Worm (Caenorhabditis elegans) whole organism, young adult: ENCODE data around the gene C48B4.3.

ENCODE experiments used
- F49E8.2 ChIP-seq: sonication (generic microtip); optimal IDR thresholded peaks from 3 replicates; lab custom pipeline; 2017; ENCODE audit warnings: missing genetic modification characterization, mild to moderate bottlenecking, missing compliant biosample characterization, antibody characterized with exemption, moderate library complexity; ENCODE audit not compliant: insufficient read depth
- F57A8.1 ChIP-seq: fragments of 200-800 bp; sonication (Bioruptor generic); optimal IDR thresholded peaks from 2 replicates; lab custom pipeline; 2018; ENCODE audit warnings: mild to moderate bottlenecking, missing genetic modification characterization, moderate library complexity, missing compliant biosample characterization
- Y53F4B.3 ChIP-seq: fragments of 200-800 bp; sonication (Bioruptor generic); IDR thresholded peaks from 2 replicates; pipeline ENCODE4 v1.3.6; 2022; ENCODE audit warnings: missing genetic modification reagents, missing genetic modification characterization, missing compliant biosample characterization
- Y53G8AR.9 ChIP-seq: fragments of 200-800 bp; sonication (Bioruptor generic); conservative IDR thresholded peaks from 2 replicates; pipeline ENCODE4 v1.3.6; 2022; ENCODE audit warnings: missing genetic modification reagents, missing genetic modification characterization, missing compliant biosample characterization
- ama-1 ChIP-seq, 3 experiments: fragments of 150-350 bp in 1 of 3; sonication (generic microtip) in 2 of 3; optimal IDR thresholded peaks; 2 replicates each; lab custom pipeline; 2014 to 2018; ENCODE audit warnings: missing biosample characterization in 2 of 3, missing genetic modification characterization in 2 of 3, missing genetic modification reagents in 2 of 3
- attf-6 ChIP-seq: fragments of 200-800 bp; sonication (Bioruptor generic); IDR thresholded peaks from 2 replicates; pipeline ENCODE4 v1.3.6; 2022; ENCODE audit warnings: missing genetic modification reagents, missing genetic modification characterization, missing compliant biosample characterization
- bed-1 ChIP-seq: fragments of 200-800 bp; sonication (Bioruptor generic); IDR thresholded peaks from 2 replicates; pipeline ENCODE4 v1.3.6; 2022; ENCODE audit warnings: missing genetic modification reagents, missing genetic modification characterization, missing compliant biosample characterization
- ceh-58 ChIP-seq: fragments of 200-800 bp; sonication (Bioruptor generic); IDR thresholded peaks from 2 replicates; pipeline ENCODE4 v1.3.6; 2022; ENCODE audit warnings: missing genetic modification characterization, missing compliant biosample characterization
- dpl-1 ChIP-seq: fragments of 150-350 bp; optimal IDR thresholded peaks from 2 replicates; lab custom pipeline; 2014; ENCODE audit warnings: missing biosample characterization, missing genetic modification reagents, missing genetic modification characterization
- tbp1 ChIP-seq: fragments of 200-800 bp; sonication (Bioruptor generic); optimal IDR thresholded peaks from 2 replicates; lab custom pipeline; 2018; ENCODE audit warnings: mild to moderate bottlenecking, missing genetic modification characterization, missing compliant biosample characterization
- tlf-1 ChIP-seq: fragments of 200-800 bp; sonication (Bioruptor generic); optimal IDR thresholded peaks from 2 replicates; lab custom pipeline; 2018; ENCODE audit warnings: mild to moderate bottlenecking, missing genetic modification characterization, missing compliant biosample characterization
- unc-130 ChIP-seq: sonication (generic microtip); optimal IDR thresholded peaks from 2 replicates; lab custom pipeline; 2016; ENCODE audit warnings: missing genetic modification reagents, missing genetic modification characterization, missing compliant biosample characterization

- no peak for TF ChIP-seq ama-1 (optimal IDR thresholded peaks at IDR 0.05; lab: Kevin White, UChicago)
- TF ChIP-seq ama-1 (GFP tag; optimal IDR thresholded peaks at IDR 0.05; lab: Kevin White, UChicago): no peak
- TF ChIP-seq tlf-1 (GFP tag; lab: Kevin White, UChicago): no peak
- no peak for TF ChIP-seq Y53G8AR.9 (GFP tag; lab: Robert Waterston, UW)
- no peak for TF ChIP-seq Y53F4B.3 (GFP tag; lab: Robert Waterston, UW)
- no peak for TF ChIP-seq F49E8.2 (tag; lab: Kevin White, UChicago)
- no peak for TF ChIP-seq attf-6 (GFP tag; lab: Robert Waterston, UW)
- no peak for TF ChIP-seq tbp1
- TF ChIP-seq dpl-1: no peak
- no peak for TF ChIP-seq F57A8.1 (GFP tag; lab: Kevin White, UChicago)
- TF ChIP-seq ceh-58 (GFP tag; lab: Robert Waterston, UW): no peak
- no peak for TF ChIP-seq unc-130 (GFP tag; lab: Kevin White, UChicago)
- no peak for TF ChIP-seq bed-1
These were observed 44.4 kb upstream of the C48B4.3 start for ce11 chrIII:9626602-9627001.
